Worm (Caenorhabditis elegans): ENCODE data around the gene oac-41.
A peak's percentile ranks its signal among the peaks of the same experiment; 100 is the strongest.

The oac-41 gene

DNA sequence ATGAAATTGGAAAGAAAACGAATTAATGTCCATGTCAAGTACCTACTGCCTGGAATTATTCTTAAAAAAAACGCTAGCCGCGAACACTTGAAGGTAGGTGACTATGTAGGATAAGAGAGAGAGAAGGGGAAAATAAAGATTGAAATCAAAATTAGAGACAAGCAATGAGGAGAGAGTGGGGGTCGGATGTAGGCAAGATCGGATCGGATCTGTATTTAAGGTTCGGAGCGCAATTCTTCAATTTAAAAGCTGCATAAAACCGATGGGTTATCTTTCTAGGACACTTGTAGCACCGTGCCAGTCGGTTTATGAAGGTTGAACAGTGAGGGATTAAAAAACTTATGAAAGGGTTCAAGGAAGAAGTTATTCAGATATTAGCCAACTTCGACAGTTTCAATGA lies 41.2 kb upstream of the oac-41 start:
- TF ChIP-seq nhr-25 (tag; optimal IDR thresholded peaks at IDR 0.05) (peak; percentile 27), mbf-1 (tag; optimal IDR thresholded peaks at IDR 0.05) (no peak)

DNA sequence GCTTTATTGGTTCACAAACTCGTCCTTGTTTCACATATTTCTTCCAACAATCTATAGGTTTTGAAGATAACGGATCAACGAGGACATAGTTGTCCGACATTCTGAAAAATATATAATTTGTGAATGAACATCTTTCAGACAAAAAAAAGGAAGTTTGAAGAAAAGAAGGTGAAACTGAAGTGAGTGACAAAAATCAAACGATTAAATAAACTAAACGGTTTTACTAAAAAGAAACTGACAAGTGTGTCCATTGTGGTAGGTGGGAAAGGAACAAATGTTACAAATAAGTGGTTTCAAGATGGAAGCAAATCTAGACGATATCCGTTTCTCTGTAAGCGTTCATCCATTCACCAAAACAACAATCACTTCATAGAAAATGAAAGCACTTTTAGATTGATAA lies 40.4 kb upstream of the oac-41 start, which contains the start of gene C25E10.12:
TSS of gene C25E10.12 (minus strand) at position 101 of the 400 bp plus-strand sequence.
- TF ChIP-seq blmp-1 (tag; optimal IDR thresholded peaks at IDR 0.05; ENCODE audit: insufficient read depth) (no peak), ztf-1 (GFP tag; conservative IDR thresholded peaks at IDR 0.05) (no peak), ama-1 (optimal IDR thresholded peaks at IDR 0.05) (no peak), unc-39 (tag; optimal IDR thresholded peaks at IDR 0.05) (no peak), nhr-12 (tag; optimal IDR thresholded peaks at IDR 0.05) (no peak), Y55F3AM.14 (GFP tag; optimal IDR thresholded peaks at IDR 0.05) (no peak), fos-1 (tag; optimal IDR thresholded peaks at IDR 0.05) (no peak), unc-55 (GFP tag; optimal IDR thresholded peaks at IDR 0.05) (no peak), dmd-4 (tag; optimal IDR thresholded peaks at IDR 0.05) (no peak), ceh-16 (tag; optimal IDR thresholded peaks at IDR 0.05) (no peak), sem-4 (tag; optimal IDR thresholded peaks at IDR 0.05) (no peak), zag-1 (tag; optimal IDR thresholded peaks at IDR 0.05) (no peak), nhr-10 (tag; optimal IDR thresholded peaks at IDR 0.05) (no peak), sma-9 (GFP tag; optimal IDR thresholded peaks at IDR 0.05) (no peak), sma-9 (tag; optimal IDR thresholded peaks at IDR 0.05) (no peak), mbf-1 (tag; optimal IDR thresholded peaks at IDR 0.05) (no peak), C34F6.9 (tag; optimal IDR thresholded peaks at IDR 0.05) (no peak), ztf-11 (tag; optimal IDR thresholded peaks at IDR 0.05) (no peak)

DNA sequence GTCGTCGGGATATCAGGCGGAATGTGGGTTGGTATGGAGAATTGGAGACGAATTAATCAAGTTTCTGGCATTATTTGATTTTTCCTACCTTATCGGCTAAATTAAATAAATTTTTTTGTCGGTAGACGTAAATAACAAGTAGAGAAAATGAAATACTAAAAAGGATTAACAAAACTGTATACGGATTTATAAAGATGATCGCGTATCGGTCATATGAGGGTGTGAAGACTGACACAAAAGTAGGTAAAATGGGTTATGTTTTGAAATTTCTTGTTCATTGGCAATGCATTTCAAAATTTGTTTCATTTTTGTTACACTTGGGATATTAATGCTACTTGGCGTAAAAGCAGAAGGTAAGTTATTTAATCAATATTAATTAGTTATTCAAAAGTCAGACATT lies 37.5 kb upstream of the oac-41 start, which contains the start of the genes C25E10.16 and C25E10.13:
TSS of gene C25E10.16 (minus strand) at position 101 of the 400 bp plus-strand sequence.
TSS of gene C25E10.13 (plus strand) at position 256 of the 400 bp plus-strand sequence.
- TF ChIP-seq sem-4 (tag; optimal IDR thresholded peaks at IDR 0.05) (no peak), blmp-1 (tag; optimal IDR thresholded peaks at IDR 0.05; ENCODE audit: insufficient read depth) (no peak), skn-1 (tag; optimal IDR thresholded peaks at IDR 0.05) (no peak), elt-3 (tag; optimal IDR thresholded peaks at IDR 0.05) (no peak), mab-5 (tag; optimal IDR thresholded peaks at IDR 0.05) (no peak), crh-2 (tag; optimal IDR thresholded peaks at IDR 0.05) (no peak), ZK546.5 (tag; optimal IDR thresholded peaks at IDR 0.05) (no peak), nhr-129 (tag; optimal IDR thresholded peaks at IDR 0.05) (no peak), nhr-6 (tag; optimal IDR thresholded peaks at IDR 0.05) (no peak)

DNA sequence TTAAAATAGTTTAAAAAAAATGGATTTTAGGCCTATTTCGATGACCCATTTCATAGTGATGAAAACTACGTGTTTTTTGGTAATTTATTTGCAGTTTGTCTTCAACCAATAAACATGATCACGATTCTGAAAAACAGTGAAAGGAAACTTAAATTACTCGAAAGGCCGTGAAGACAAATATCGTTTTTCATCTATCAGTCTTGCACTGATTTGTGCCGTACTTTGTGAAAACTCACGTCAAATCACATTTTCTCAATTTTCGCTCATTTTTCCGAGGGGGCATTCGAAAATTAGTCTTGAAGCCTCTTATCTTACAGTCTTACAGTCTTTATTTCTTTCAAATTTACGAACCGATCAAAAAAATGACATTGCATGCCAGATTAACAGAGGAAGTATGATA lies 36.6 kb upstream of the oac-41 start, which contains the start of gene C25E10.11:
TSS of gene C25E10.11 (minus strand) at position 101 of the 400 bp plus-strand sequence.
- TF ChIP-seq mab-5 (tag; optimal IDR thresholded peaks at IDR 0.05) (no peak), gmeb-1 (tag; optimal IDR thresholded peaks at IDR 0.05) (no peak), Y55F3AM.14 (GFP tag; optimal IDR thresholded peaks at IDR 0.05) (no peak), ztf-11 (tag; optimal IDR thresholded peaks at IDR 0.05) (no peak), peb-1 (tag; optimal IDR thresholded peaks at IDR 0.05) (no peak), elt-1 (tag; optimal IDR thresholded peaks at IDR 0.05) (no peak), nhr-25 (tag; optimal IDR thresholded peaks at IDR 0.05) (no peak), ceh-82 (tag; optimal IDR thresholded peaks at IDR 0.05) (no peak), snpc-4 (tag; optimal IDR thresholded peaks at IDR 0.05) (no peak), ZK546.5 (tag; optimal IDR thresholded peaks at IDR 0.05) (no peak), unc-62 (GFP tag; optimal IDR thresholded peaks at IDR 0.05) (no peak), skn-1 (tag; optimal IDR thresholded peaks at IDR 0.05) (no peak), blmp-1 (tag; optimal IDR thresholded peaks at IDR 0.05; ENCODE audit: insufficient read depth) (no peak), sma-3 (GFP tag; optimal IDR thresholded peaks at IDR 0.05) (no peak), F13H6.1 (tag; optimal IDR thresholded peaks at IDR 0.05) (no peak), aly-2 (tag; optimal IDR thresholded peaks at IDR 0.05) (no peak), ama-1 (optimal IDR thresholded peaks at IDR 0.05) (no peak), nhr-6 (tag; optimal IDR thresholded peaks at IDR 0.05) (no peak)

DNA sequence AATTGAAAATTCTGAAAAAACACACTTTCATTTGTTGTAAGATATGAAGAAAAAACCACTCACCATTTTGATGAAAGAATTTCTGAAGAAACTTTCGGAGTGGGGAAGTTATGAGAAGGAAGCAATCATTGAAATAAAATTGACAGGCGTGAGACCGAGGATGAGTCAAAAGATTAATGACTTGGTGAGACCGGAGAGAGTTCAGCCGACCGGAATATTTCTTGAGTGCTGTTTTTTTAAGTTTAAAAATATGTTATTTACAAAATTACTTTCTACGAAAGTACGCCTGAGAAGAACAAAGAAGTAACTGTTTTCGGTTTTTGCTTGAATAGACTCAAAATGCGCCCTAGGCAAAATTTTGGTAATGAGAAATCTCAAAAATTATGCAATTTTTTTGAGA lies 34.3 kb upstream of the oac-41 start, which contains the start of gene C25E10.10:
TSS of gene C25E10.10 (minus strand) at position 101 of the 400 bp plus-strand sequence.
- TF ChIP-seq nhr-21 (tag; optimal IDR thresholded peaks at IDR 0.05), result no peak
- no peak for TF ChIP-seq ztf-4 (tag; optimal IDR thresholded peaks at IDR 0.05)
- no peak for TF ChIP-seq lin-11 (tag; optimal IDR thresholded peaks at IDR 0.05)
- no peak for TF ChIP-seq sem-4 (tag; optimal IDR thresholded peaks at IDR 0.05)
- no peak for TF ChIP-seq nhr-11 (tag; optimal IDR thresholded peaks at IDR 0.05)
- TF ChIP-seq nhr-23 (tag; optimal IDR thresholded peaks at IDR 0.05), result no peak
